Worm (Caenorhabditis elegans) whole organism, L3 larva: Measurements from ENCODE around the gene T05C7.9.
"Not testable (repeated sequence)": the region's sequence is repeated elsewhere in the genome, so short reads cannot be mapped to it uniquely, and the experiment has no call there.

Experiments used
- elt-3 ChIP-seq, 3 experiments: fragments of 150-350 bp in 1 of 3; sonication (generic microtip) in 2 of 3; optimal IDR thresholded peaks; 2 replicates in 2 of 3; 4 replicates in 1 of 3; lab custom pipeline; 2014 to 2017; ENCODE audit warnings: missing biosample characterization in 3 of 3, missing genetic modification characterization in 3 of 3
- lin-39 ChIP-seq: fragments of 150-350 bp; optimal IDR thresholded peaks from 2 replicates; lab custom pipeline; 2018; ENCODE audit warnings: missing biosample characterization, missing genetic modification reagents, missing genetic modification characterization
- nfya-1 ChIP-seq: sonication (generic microtip); optimal IDR thresholded peaks from 2 replicates; lab custom pipeline; 2017; ENCODE audit warnings: missing genetic modification characterization, mild to moderate bottlenecking, missing compliant biosample characterization, antibody characterized with exemption, moderate library complexity; ENCODE audit not compliant: insufficient read depth
- nhr-11 ChIP-seq: fragments of 150-350 bp; optimal IDR thresholded peaks from 2 replicates; lab custom pipeline; 2014; ENCODE audit warnings: missing biosample characterization, missing genetic modification characterization
- nhr-12 ChIP-seq: fragments of 150-350 bp; optimal IDR thresholded peaks from 2 replicates; lab custom pipeline; 2014; ENCODE audit warnings: missing biosample characterization, missing genetic modification characterization
- nhr-237 ChIP-seq: fragments of 150-350 bp; optimal IDR thresholded peaks from 2 replicates; lab custom pipeline; 2014; ENCODE audit warnings: missing biosample characterization, missing genetic modification characterization
- tbx-2 ChIP-seq: sonication (generic microtip); optimal IDR thresholded peaks from 2 replicates; lab custom pipeline; 2016; ENCODE audit warnings: mild to moderate bottlenecking, missing genetic modification characterization, missing compliant biosample characterization
- zag-1 ChIP-seq: fragments of 150-350 bp; optimal IDR thresholded peaks from 2 replicates; lab custom pipeline; 2014; ENCODE audit warnings: missing biosample characterization, missing genetic modification characterization

- not testable (repeated sequence) for TF ChIP-seq tbx-2 (tag; lab: Kevin White, UChicago); nhr-12 (tag; lab: Kevin White, UChicago); nhr-11; nfya-1 (tag; lab: Kevin White, UChicago); nhr-237 (tag; lab: Kevin White, UChicago); elt-3 (tag; optimal IDR thresholded peaks at IDR 0.05; lab: Kevin White, UChicago); lin-39 (tag; lab: Kevin White, UChicago); zag-1 (tag; lab: Kevin White, UChicago)
These were observed 32.3 kb downstream of the T05C7.9 start, which contains the start of gene F29C4.4 for ce11 chrIV:111377-111776.
